Worm (Caenorhabditis elegans): ENCODE results near the gene cct-5.

DNA sequence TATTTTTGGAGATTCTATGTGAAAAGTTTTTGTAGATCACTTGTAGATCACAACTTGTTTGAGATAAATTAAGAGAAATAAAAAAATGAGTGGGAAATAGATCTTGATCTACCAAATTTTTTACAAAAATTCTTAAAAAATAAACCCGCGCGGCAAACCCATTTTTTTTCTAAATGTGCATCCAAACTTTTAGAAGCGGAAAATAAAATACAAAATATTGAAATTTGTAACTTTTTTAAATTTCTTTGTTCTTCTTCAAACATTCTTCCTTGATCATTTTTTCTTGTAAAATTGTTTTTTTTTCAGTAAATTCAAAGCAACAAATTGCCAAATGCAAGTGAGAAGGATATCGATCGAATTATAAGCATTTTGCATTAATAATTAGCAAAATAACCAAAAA is 12.1 kb upstream of the cct-5 start, which contains the start of gene cdh-4:
- TF ChIP-seq him-1 (tag; optimal IDR thresholded peaks at IDR 0.05) (no peak), W03F9.2 (tag; optimal IDR thresholded peaks at IDR 0.05) (no peak), dao-5 (tag; optimal IDR thresholded peaks at IDR 0.05) (no peak)
